ENCODE assay signal across 3 fruit fly cellular contexts in the genomic region with DNA sequence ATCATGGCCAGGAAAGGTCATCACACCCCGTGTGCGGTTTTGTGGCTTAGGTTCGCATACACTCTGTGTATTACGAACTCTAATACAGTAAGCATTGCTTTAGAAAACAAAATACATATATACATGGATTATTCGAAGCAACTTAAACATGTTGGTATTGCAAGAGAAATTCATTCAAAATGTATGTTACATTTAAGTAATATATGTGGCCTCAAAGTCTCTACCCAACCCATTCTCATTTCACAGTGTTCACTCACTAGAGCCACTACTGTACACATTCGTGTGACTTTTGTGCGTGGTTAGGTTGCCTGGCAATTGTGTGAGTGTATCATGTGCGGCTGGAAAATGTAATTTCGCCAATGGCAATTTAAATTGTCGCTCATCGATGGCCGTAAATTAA.
TF ChIP-seq lines count a peak whose summit lies in the region.

No protein-coding gene starts in this region.

- TF ChIP-seq CTCF in whole organism, embryonic (GFP tag; optimal IDR thresholded peaks at IDR 0.05; lab: Kevin White, UChicago) = no peak

TF ChIP-seq in whole organism, embryonic, 481 proteins besides CTCF, POLR2A, EP300 and RAD21:
- TF ChIP-seq row (GFP tag; IDR thresholded peaks at IDR 0.05; lab: Robert Waterston, UW) = peak; percentile 29; the same call in 1 of the 3 replicates
- no peak for TF ChIP-seq Dip3 (GFP tag; optimal IDR thresholded peaks at IDR 0.05; lab: Kevin White, UChicago)
- no peak for TF ChIP-seq corto (GFP tag; optimal IDR thresholded peaks at IDR 0.05; lab: Kevin White, UChicago)
- TF ChIP-seq CG11456 (GFP tag; IDR thresholded peaks at IDR 0.05; lab: Robert Waterston, UW) = 0 out of 3 replicates have a peak, but pooled peaks have one; percentile 32
- TF ChIP-seq Med (GFP tag; lab: Kevin White, UChicago) = peak; percentile 63
- no peak for TF ChIP-seq sr (GFP tag; IDR thresholded peaks at IDR 0.05; lab: Robert Waterston, UW)
- no peak for TF ChIP-seq CG7745 (tag; optimal IDR thresholded peaks at IDR 0.05; lab: Kevin White, UChicago)
- TF ChIP-seq Ptx1 (GFP tag; IDR thresholded peaks at IDR 0.05; lab: Robert Waterston, UW) = no peak
- TF ChIP-seq HLH3B (GFP tag; IDR thresholded peaks at IDR 0.05; lab: Robert Waterston, UW) = 0 out of 2 replicates have a peak, but pooled peaks have one; percentile 20
- TF ChIP-seq grau (tag; optimal IDR thresholded peaks at IDR 0.05; lab: Kevin White, UChicago) = peak; percentile 43

TF ChIP-seq in whole organism, prepupa, 60 proteins besides CTCF, POLR2A, EP300 and RAD21:
- TF ChIP-seq CG3919 (GFP tag; optimal IDR thresholded peaks at IDR 0.05; lab: Kevin White, UChicago) = no peak
- TF ChIP-seq CG6276 (GFP tag; optimal IDR thresholded peaks at IDR 0.05; lab: Kevin White, UChicago) = no peak
- no peak for TF ChIP-seq Sox102F (GFP tag; optimal IDR thresholded peaks at IDR 0.05; lab: Kevin White, UChicago)
- no peak for TF ChIP-seq Blimp-1 (GFP tag; optimal IDR thresholded peaks at IDR 0.05; lab: Kevin White, UChicago)
- no peak for TF ChIP-seq CG9139 (GFP tag; optimal IDR thresholded peaks at IDR 0.05; lab: Kevin White, UChicago)
- no peak for TF ChIP-seq CG8119 (GFP tag; IDR thresholded peaks at IDR 0.05; lab: Robert Waterston, UW)
- TF ChIP-seq net (GFP tag; optimal IDR thresholded peaks at IDR 0.05; lab: Kevin White, UChicago) = no peak
- TF ChIP-seq CG10631 (GFP tag; optimal IDR thresholded peaks at IDR 0.05; lab: Kevin White, UChicago) = no peak
- TF ChIP-seq lz (GFP tag; optimal IDR thresholded peaks at IDR 0.05; lab: Kevin White, UChicago) = no peak
- peak; percentile 40 for TF ChIP-seq svp (GFP tag; lab: Kevin White, UChicago)
- TF ChIP-seq Eip78C (GFP tag; lab: Kevin White, UChicago) = peak; percentile 67
- TF ChIP-seq Met (GFP tag; optimal IDR thresholded peaks at IDR 0.05; lab: Kevin White, UChicago) = no peak
- TF ChIP-seq Sox15 (GFP tag; optimal IDR thresholded peaks at IDR 0.05; lab: Kevin White, UChicago) = no peak
- peak; percentile 36 for TF ChIP-seq Hr4 (GFP tag; optimal IDR thresholded peaks at IDR 0.05; lab: Kevin White, UChicago)
- TF ChIP-seq dsx (GFP tag; optimal IDR thresholded peaks at IDR 0.05; lab: Kevin White, UChicago; ENCODE audit: poor library complexity, severe bottlenecking) = no peak
- TF ChIP-seq CG11762 (GFP tag; optimal IDR thresholded peaks at IDR 0.05; lab: Kevin White, UChicago; ENCODE audit: insufficient read depth) = no peak
- no peak for TF ChIP-seq CG16779 (tag; optimal IDR thresholded peaks at IDR 0.05; lab: Kevin White, UChicago)
- TF ChIP-seq CG11902 (GFP tag; optimal IDR thresholded peaks at IDR 0.05; lab: Kevin White, UChicago) = no peak
- TF ChIP-seq Hr39 (GFP tag; optimal IDR thresholded peaks at IDR 0.05; lab: Kevin White, UChicago) = peak; percentile 9
- peak; percentile 8 for TF ChIP-seq OdsH (GFP tag; optimal IDR thresholded peaks at IDR 0.05; lab: Kevin White, UChicago)
- peak; percentile 55 for TF ChIP-seq CG15336 (GFP tag; IDR thresholded peaks at IDR 0.05; lab: Robert Waterston, UW)
- no peak for TF ChIP-seq CG34406 (GFP tag; optimal IDR thresholded peaks at IDR 0.05; lab: Kevin White, UChicago)
- TF ChIP-seq CG31627 (GFP tag; optimal IDR thresholded peaks at IDR 0.05; lab: Kevin White, UChicago) = no peak
- no peak for TF ChIP-seq CG10669 (GFP tag; optimal IDR thresholded peaks at IDR 0.05; lab: Kevin White, UChicago)
- no peak for TF ChIP-seq spab (GFP tag; optimal IDR thresholded peaks at IDR 0.05; lab: Kevin White, UChicago)
- 0 out of 3 replicates have a peak, but pooled peaks have one; percentile 35 for TF ChIP-seq CG6163 (GFP tag; IDR thresholded peaks at IDR 0.05; lab: Robert Waterston, UW)
- TF ChIP-seq Smox (GFP tag; optimal IDR thresholded peaks at IDR 0.05; lab: Kevin White, UChicago) = no peak

TF ChIP-seq in whole organism, pupa, 21 proteins besides CTCF, POLR2A, EP300 and RAD21:
- TF ChIP-seq fd96Ca (GFP tag; IDR thresholded peaks at IDR 0.05; lab: Robert Waterston, UW) (no peak), CG32121 (GFP tag; IDR thresholded peaks at IDR 0.05; lab: Robert Waterston, UW) (peak; percentile 25; the same call in 1 of the 2 replicates)
TF ChIP-seq in whole organism, pupa: peak in this region for 1.
